Fruit fly (Drosophila melanogaster) whole organism, adult: ENCODE measurements around the gene Nplp4.

Experiments used
- CG12768 ChIP-seq: fragments of 200-800 bp; sonication (Bioruptor generic); optimal IDR thresholded peaks from 2 replicates; lab custom pipeline; 2017; ENCODE audit warnings: missing biosample characterization, missing genetic modification characterization, mild to moderate bottlenecking, moderate library complexity, missing genetic modification reagents
- CG5204 ChIP-seq: fragments of 200-800 bp; sonication (Bioruptor generic); optimal IDR thresholded peaks from 2 replicates; lab custom pipeline; 2016; ENCODE audit warnings: missing biosample characterization, missing genetic modification characterization
- CG7101 ChIP-seq: fragments of 200-800 bp; sonication (Bioruptor generic); optimal IDR thresholded peaks from 2 replicates; lab custom pipeline; 2018; ENCODE audit warnings: missing biosample characterization, mild to moderate bottlenecking, missing genetic modification characterization, moderate library complexity
- Clk ChIP-seq: fragments of 200-800 bp; sonication (Bioruptor generic); optimal IDR thresholded peaks from 2 replicates; lab custom pipeline; 2017; ENCODE audit warnings: missing biosample characterization, missing genetic modification characterization
- Crg-1 ChIP-seq: fragments of 200-800 bp; sonication (Bioruptor generic); optimal IDR thresholded peaks from 2 replicates; lab custom pipeline; 2016; ENCODE audit warnings: missing biosample characterization, missing genetic modification characterization
- Mnt ChIP-seq: fragments of 200-800 bp; sonication (Bioruptor generic); optimal IDR thresholded peaks from 2 replicates; lab custom pipeline; 2016; ENCODE audit warnings: missing biosample characterization, mild to moderate bottlenecking, missing genetic modification characterization
- cnc ChIP-seq, 2 experiments: fragments of >200 bp; optimal IDR thresholded peaks; 2 replicates each; lab custom pipeline; 2017
- kay ChIP-seq: fragments of 200-800 bp; sonication (Bioruptor generic); peaks from one replicate; lab custom pipeline; 2016; ENCODE audit warnings: missing biosample characterization, missing genetic modification characterization, borderline replicate concordance
- ovo ChIP-seq: fragments of 200-800 bp; sonication (Bioruptor generic); optimal IDR thresholded peaks from 2 replicates; lab custom pipeline; 2016; ENCODE audit warnings: missing biosample characterization, missing genetic modification characterization
- tj ChIP-seq: fragments of 200-800 bp; sonication (Bioruptor generic); optimal IDR thresholded peaks from 3 replicates; lab custom pipeline; 2017; ENCODE audit warnings: missing biosample characterization, mild to moderate bottlenecking, missing genetic modification characterization, moderate library complexity
- toe ChIP-seq: fragments of 200-800 bp; sonication (Bioruptor generic); optimal IDR thresholded peaks from 2 replicates; lab custom pipeline; 2016; ENCODE audit warnings: missing biosample characterization, missing genetic modification characterization

dm6 chr2L:2011430-2011829 lies 3.2 kb downstream of the Nplp4 start:
- TF ChIP-seq Crg-1 (GFP tag; lab: Kevin White, UChicago) (no peak), toe (GFP tag; lab: Kevin White, UChicago) (no peak), CG12768 (GFP tag; lab: Kevin White, UChicago) (no peak), ovo (no peak), cnc (optimal IDR thresholded peaks at IDR 0.05; lab: Kevin White, UChicago) (no peak), Clk (GFP tag; lab: Kevin White, UChicago) (no peak), CG7101 (no peak), tj (GFP tag; lab: Kevin White, UChicago) (no peak), CG5204 (no peak), Mnt (no peak), kay (GFP tag; lab: Kevin White, UChicago) (no peak)
